Worm (Caenorhabditis elegans): ENCODE measurements around the gene scl-25.
"Not testable (repeated sequence)": the region's sequence is repeated elsewhere in the genome, so short reads cannot be mapped to it uniquely, and the experiment has no call there.

ce11 chrV:17255028-17255427 lies 29.5 kb downstream of the scl-25 start, which contains the start of gene srh-116:
- TF ChIP-seq hsf-1 (GFP tag; IDR thresholded peaks at IDR 0.05); Y67H2A.10 (GFP tag; conservative IDR thresholded peaks at IDR 0.05); lsy-27 (tag; optimal IDR thresholded peaks at IDR 0.05; ENCODE audit: borderline replicate concordance, insufficient read depth); gei-17 (GFP tag; optimal IDR thresholded peaks at IDR 0.05); hlh-12 (tag; optimal IDR thresholded peaks at IDR 0.05); hrde-1 (tag; optimal IDR thresholded peaks at IDR 0.05; ENCODE audit: borderline replicate concordance); snpc-4 (GFP tag; optimal IDR thresholded peaks at IDR 0.05); snpc-4 (tag; optimal IDR thresholded peaks at IDR 0.05); pbrm-1 (GFP tag; IDR thresholded peaks at IDR 0.05); unc-62 (GFP tag; optimal IDR thresholded peaks at IDR 0.05); rec-8 (tag; optimal IDR thresholded peaks at IDR 0.05): not testable (repeated sequence)
